Fruit fly (Drosophila melanogaster) whole organism, embryonic: Measurements from ENCODE around the gene CG6431.

Source experiments
- Aef1 ChIP-seq: fragments of 200-800 bp; sonication (Bioruptor generic); IDR thresholded peaks from 3 replicates; pipeline ENCODE4 v1.3.6; 2022; ENCODE audit warnings: missing biosample characterization, missing genetic modification characterization
- CG10543 ChIP-seq: fragments of 200-800 bp; sonication (Bioruptor generic); optimal IDR thresholded peaks from 3 replicates; lab custom pipeline; 2017; ENCODE audit warnings: missing biosample characterization, mild to moderate bottlenecking, missing genetic modification characterization, moderate library complexity
- CG10959 ChIP-seq: fragments of 200-800 bp; sonication (Bioruptor generic); IDR thresholded peaks from 2 replicates; pipeline ENCODE4 v1.3.6; 2022; ENCODE audit warnings: missing biosample characterization, missing genetic modification characterization
- CG11723 ChIP-seq: fragments of 200-800 bp; sonication (Bioruptor generic); optimal IDR thresholded peaks from 2 replicates; lab custom pipeline; 2017; ENCODE audit warnings: missing biosample characterization, mild to moderate bottlenecking, missing genetic modification characterization
- CG12744 ChIP-seq: fragments of 200-800 bp; sonication (Bioruptor generic); optimal IDR thresholded peaks from 2 replicates; lab custom pipeline; 2016; ENCODE audit warnings: missing biosample characterization, missing genetic modification characterization
- CG13123 ChIP-seq: fragments of 200-800 bp; sonication (Bioruptor generic); optimal IDR thresholded peaks from 2 replicates; lab custom pipeline; 2016; ENCODE audit warnings: missing biosample characterization, missing genetic modification characterization
- CG13424 ChIP-seq: fragments of 200-800 bp; sonication (Bioruptor generic); optimal IDR thresholded peaks from 2 replicates; lab custom pipeline; 2019; ENCODE audit warnings: missing biosample characterization, mild to moderate bottlenecking, missing genetic modification characterization, moderate library complexity
- CG14050 ChIP-seq: fragments of 200-800 bp; sonication (Bioruptor generic); IDR thresholded peaks from 3 replicates; pipeline ENCODE4 v1.3.6; 2022; ENCODE audit warnings: missing biosample characterization, missing genetic modification characterization
- CG14965 ChIP-seq: fragments of 200-800 bp; sonication (Bioruptor generic); optimal IDR thresholded peaks from 2 replicates; lab custom pipeline; 2016; ENCODE audit warnings: missing biosample characterization, missing genetic modification characterization, borderline replicate concordance
- CG17186 ChIP-seq: fragments of 200-800 bp; sonication (Bioruptor generic); optimal IDR thresholded peaks from 3 replicates; lab custom pipeline; 2017; ENCODE audit warnings: missing biosample characterization, missing genetic modification reagents, missing genetic modification characterization
- CG17328 ChIP-seq: fragments of 200-800 bp; sonication (Bioruptor generic); IDR thresholded peaks from 2 replicates; pipeline ENCODE4 v1.3.6; 2022; ENCODE audit warnings: missing biosample characterization, missing genetic modification characterization
- CG2875 ChIP-seq: fragments of 200-800 bp; sonication (Bioruptor generic); optimal IDR thresholded peaks from 2 replicates; lab custom pipeline; 2017; ENCODE audit warnings: missing biosample characterization, mild to moderate bottlenecking, missing genetic modification characterization, missing genetic modification reagents
- CG31441 ChIP-seq: fragments of 200-800 bp; sonication (Bioruptor generic); IDR thresholded peaks from 2 replicates; pipeline ENCODE4 v1.3.6; 2022; ENCODE audit warnings: missing biosample characterization, missing genetic modification characterization
- CG34224 ChIP-seq: fragments of 200-800 bp; sonication (Bioruptor generic); IDR thresholded peaks from 3 replicates; pipeline ENCODE4 v1.3.6; 2022; ENCODE audit warnings: missing biosample characterization, missing genetic modification characterization; ENCODE audit not compliant: partially characterized antibody
- CG4617 ChIP-seq: fragments of 200-800 bp; sonication (Bioruptor generic); optimal IDR thresholded peaks from 3 replicates; lab custom pipeline; 2016; ENCODE audit warnings: missing biosample characterization, missing genetic modification characterization, borderline replicate concordance
- CG5953 ChIP-seq: fragments of 200-800 bp; sonication (Bioruptor generic); IDR thresholded peaks from 2 replicates; pipeline ENCODE4 v1.3.6; 2022; ENCODE audit warnings: missing biosample characterization, missing genetic modification characterization
- CG6689 ChIP-seq: fragments of 200-800 bp; sonication (Bioruptor generic); IDR thresholded peaks from 2 replicates; pipeline ENCODE4 v1.3.6; 2022; ENCODE audit warnings: missing biosample characterization, missing genetic modification characterization
- CG6813 ChIP-seq: fragments of 200-800 bp; sonication (Bioruptor generic); optimal IDR thresholded peaks from 2 replicates; lab custom pipeline; 2017; ENCODE audit warnings: missing biosample characterization, missing genetic modification characterization, mild to moderate bottlenecking, moderate library complexity, missing genetic modification reagents
- CG7745 ChIP-seq: fragments of 200-800 bp; sonication (Bioruptor generic); optimal IDR thresholded peaks from 2 replicates; lab custom pipeline; 2018; ENCODE audit warnings: missing biosample characterization, mild to moderate bottlenecking, missing genetic modification characterization, moderate library complexity
- CG7987 ChIP-seq: fragments of 200-800 bp; sonication (Bioruptor generic); optimal IDR thresholded peaks from 2 replicates; lab custom pipeline; 2018; ENCODE audit warnings: missing biosample characterization, mild to moderate bottlenecking, missing genetic modification characterization, moderate library complexity
- CG8290 ChIP-seq, 3 experiments: fragments of 200-800 bp; sonication (Bioruptor generic); optimal IDR thresholded peaks; 2 replicates each; lab custom pipeline; 2016 to 2019; ENCODE audit warnings: missing biosample characterization in 3 of 3, missing genetic modification characterization in 3 of 3, mild to moderate bottlenecking in 2 of 3, moderate library complexity in 1 of 3
- CG8478 ChIP-seq: fragments of >200 bp; optimal IDR thresholded peaks from 2 replicates; lab custom pipeline; 2018
- CG8924 ChIP-seq: fragments of 200-800 bp; optimal IDR thresholded peaks from 3 replicates; lab custom pipeline; 2019; ENCODE audit warnings: missing biosample characterization, mild to moderate bottlenecking, missing genetic modification characterization, moderate library complexity
- H2.0 ChIP-seq: fragments of 200-800 bp; sonication (Bioruptor generic); IDR thresholded peaks from 2 replicates; pipeline ENCODE4 v1.3.6; 2022; ENCODE audit warnings: missing biosample characterization, missing genetic modification characterization
- Hr39 ChIP-seq: fragments of >200 bp; optimal IDR thresholded peaks from 2 replicates; lab custom pipeline; 2017
- MESR4 ChIP-seq: fragments of 200-800 bp; sonication (Bioruptor generic); optimal IDR thresholded peaks from 2 replicates; lab custom pipeline; 2018; ENCODE audit warnings: missing biosample characterization, mild to moderate bottlenecking, missing genetic modification characterization, moderate library complexity
- Mad ChIP-seq: fragments of 200-800 bp; sonication (Bioruptor generic); optimal IDR thresholded peaks from 2 replicates; lab custom pipeline; 2016; ENCODE audit warnings: missing biosample characterization, missing genetic modification characterization
- Rx ChIP-seq: fragments of 200-800 bp; sonication (Bioruptor generic); IDR thresholded peaks from 2 replicates; pipeline ENCODE4 v1.3.6; 2022; ENCODE audit warnings: missing biosample characterization, missing genetic modification characterization
- Sox102F ChIP-seq: fragments of 200-800 bp; sonication (Bioruptor generic); optimal IDR thresholded peaks from 2 replicates; lab custom pipeline; 2018; ENCODE audit warnings: missing biosample characterization, mild to moderate bottlenecking, missing genetic modification characterization, moderate library complexity
- bbx ChIP-seq: fragments of 200-800 bp; sonication (Bioruptor generic); IDR thresholded peaks from 2 replicates; pipeline ENCODE4 v1.3.6; 2022; ENCODE audit warnings: missing biosample characterization, missing genetic modification characterization; ENCODE audit not compliant: partially characterized antibody
- bigmax ChIP-seq: fragments of 200-800 bp; sonication (Bioruptor generic); optimal IDR thresholded peaks from 2 replicates; lab custom pipeline; 2018; ENCODE audit warnings: missing biosample characterization, mild to moderate bottlenecking, missing genetic modification characterization
- bsh ChIP-seq, 2 experiments: fragments of 200-800 bp; sonication (Bioruptor generic); optimal IDR thresholded peaks; 2 replicates each; lab custom pipeline; 2017 to 2018; ENCODE audit warnings: mild to moderate bottlenecking in 2 of 2, missing biosample characterization in 2 of 2, missing genetic modification characterization in 2 of 2, moderate library complexity in 1 of 2
- crc ChIP-seq: fragments of 200-800 bp; sonication (Bioruptor generic); optimal IDR thresholded peaks from 2 replicates; lab custom pipeline; 2016; ENCODE audit warnings: missing biosample characterization, missing genetic modification characterization
- cwo ChIP-seq: fragments of 200-800 bp; sonication (Bioruptor generic); optimal IDR thresholded peaks from 3 replicates; lab custom pipeline; 2017; ENCODE audit warnings: missing biosample characterization, missing genetic modification characterization, mild to moderate bottlenecking, moderate library complexity, missing genetic modification reagents
- disco-r ChIP-seq: fragments of 200-800 bp; sonication (Bioruptor generic); optimal IDR thresholded peaks from 2 replicates; lab custom pipeline; 2016; ENCODE audit warnings: missing biosample characterization, missing genetic modification characterization
- en ChIP-seq: fragments of 200-800 bp; sonication (Bioruptor generic); optimal IDR thresholded peaks from 2 replicates; lab custom pipeline; 2016; ENCODE audit warnings: missing biosample characterization, missing genetic modification characterization
- exex ChIP-seq: fragments of 200-800 bp; sonication (Bioruptor generic); optimal IDR thresholded peaks from 4 replicates; lab custom pipeline; 2018; ENCODE audit warnings: missing biosample characterization, mild to moderate bottlenecking, missing genetic modification characterization, moderate library complexity
- hbn ChIP-seq: fragments of 200-800 bp; sonication (Bioruptor generic); IDR thresholded peaks from 2 replicates; pipeline ENCODE4 v1.3.6; 2022; ENCODE audit warnings: missing biosample characterization, missing genetic modification characterization; ENCODE audit not compliant: partially characterized antibody
- insv ChIP-seq, 2 experiments: fragments of 200-800 bp; sonication (Bioruptor generic); optimal IDR thresholded peaks; 3 replicates each; lab custom pipeline; 2016 to 2018; ENCODE audit warnings: missing biosample characterization in 2 of 2, missing genetic modification characterization in 2 of 2
- knrl ChIP-seq: fragments of 200-800 bp; sonication (Bioruptor generic); IDR thresholded peaks from 3 replicates; pipeline ENCODE4 v1.3.6; 2022; ENCODE audit warnings: missing biosample characterization, missing genetic modification characterization; ENCODE audit not compliant: partially characterized antibody
- nerfin-1 ChIP-seq: fragments of 200-800 bp; sonication (Bioruptor generic); optimal IDR thresholded peaks from 3 replicates; lab custom pipeline; 2019; ENCODE audit warnings: missing biosample characterization, mild to moderate bottlenecking, missing genetic modification characterization, moderate library complexity
- oc ChIP-seq: fragments of 200-800 bp; sonication (Bioruptor generic); optimal IDR thresholded peaks from 2 replicates; lab custom pipeline; 2018; ENCODE audit warnings: missing biosample characterization, mild to moderate bottlenecking, missing genetic modification characterization, moderate library complexity
- pnt ChIP-seq: fragments of 200-800 bp; sonication (Bioruptor generic); optimal IDR thresholded peaks from 3 replicates; lab custom pipeline; 2016; ENCODE audit warnings: missing biosample characterization, missing genetic modification characterization
- sc ChIP-seq, 3 experiments: fragments of >200 bp in 2 of 3; fragments of 200-800 bp in 1 of 3; sonication (Bioruptor generic) in 1 of 3; optimal IDR thresholded peaks; 2 replicates in 2 of 3; 3 replicates in 1 of 3; lab custom pipeline; 2017; ENCODE audit warnings: mild to moderate bottlenecking in 1 of 3, missing biosample characterization in 1 of 3, missing genetic modification characterization in 1 of 3, missing genetic modification reagents in 1 of 3
- sqz ChIP-seq: fragments of 200-800 bp; sonication (Bioruptor generic); optimal IDR thresholded peaks from 3 replicates; lab custom pipeline; 2018; ENCODE audit warnings: missing biosample characterization, mild to moderate bottlenecking, missing genetic modification characterization
- tup ChIP-seq: fragments of 200-800 bp; sonication (Bioruptor generic); optimal IDR thresholded peaks from 2 replicates; lab custom pipeline; 2016; ENCODE audit warnings: missing biosample characterization, mild to moderate bottlenecking, missing genetic modification characterization, moderate library complexity
- wor ChIP-seq: fragments of 200-800 bp; sonication (Bioruptor generic); IDR thresholded peaks from 2 replicates; pipeline ENCODE4 v1.3.6; 2022; ENCODE audit warnings: missing biosample characterization, missing genetic modification characterization
- yki ChIP-seq: fragments of >200 bp; optimal IDR thresholded peaks from 3 replicates; lab custom pipeline; 2018

The CG6431 gene

DNA sequence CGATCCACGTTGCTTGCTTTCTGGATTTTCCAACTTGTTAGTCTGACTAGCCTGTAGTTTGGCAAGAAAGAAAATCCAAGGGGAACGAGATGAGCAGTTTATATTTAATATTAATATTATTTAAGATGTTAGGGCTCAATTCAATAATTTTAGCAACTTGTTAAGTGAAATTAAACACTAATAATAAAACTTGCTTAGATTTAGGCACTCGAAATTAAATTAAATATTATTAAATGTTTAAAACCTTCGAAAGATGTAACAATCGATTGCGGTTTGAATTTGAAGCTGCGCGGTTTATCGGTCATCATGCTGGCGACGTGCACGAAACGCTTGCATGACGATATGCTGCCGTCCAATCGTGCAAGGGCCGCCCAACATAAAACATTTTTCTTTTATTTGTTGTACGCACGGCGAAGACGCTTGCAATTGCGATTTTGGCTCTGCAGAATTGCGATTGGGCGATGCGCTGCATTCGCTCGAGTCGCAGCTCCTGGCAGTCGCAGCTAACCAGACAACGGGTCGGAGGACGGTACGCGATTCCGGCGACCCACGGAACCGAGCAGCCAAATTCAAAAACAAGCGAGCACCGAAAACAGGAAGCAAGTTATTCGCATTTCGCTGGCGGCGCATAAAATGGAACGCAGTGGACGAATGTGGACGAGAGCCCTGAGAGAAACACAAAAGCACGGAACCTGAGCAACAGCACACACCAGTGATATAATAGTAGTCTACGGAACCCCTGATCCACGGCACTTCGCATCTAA lies 13.2 kb downstream of the CG6431 start, which contains the start of the genes Vha16-5 and CG12299 (continued):
- TF ChIP-seq oc (tag; lab: Kevin White, UChicago): no peak
- TF ChIP-seq hbn (GFP tag; lab: Robert Waterston, UW): peak; percentile 63
- TF ChIP-seq CG6813 (GFP tag; lab: Kevin White, UChicago): peak; percentile 2
- TF ChIP-seq CG7987 (GFP tag; lab: Kevin White, UChicago): peak; percentile 78
- TF ChIP-seq en: peak; percentile 65
- TF ChIP-seq disco-r: peak; percentile 82
- peak; percentile 77 for TF ChIP-seq tup (GFP tag; lab: Kevin White, UChicago)
- no peak for TF ChIP-seq CG8478 (lab: Kevin White, UChicago)
- peak; percentile 87 for TF ChIP-seq Rx (GFP tag; lab: Robert Waterston, UW)
- TF ChIP-seq cwo (GFP tag; lab: Kevin White, UChicago): no peak
- TF ChIP-seq CG11723 (GFP tag; lab: Kevin White, UChicago): peak; percentile 65
- TF ChIP-seq CG2875 (GFP tag; lab: Kevin White, UChicago): peak; percentile 39
- no peak for TF ChIP-seq sc (optimal IDR thresholded peaks at IDR 0.05; lab: Kevin White, UChicago)
- TF ChIP-seq sc (GFP tag; optimal IDR thresholded peaks at IDR 0.05; lab: Kevin White, UChicago): no peak
- TF ChIP-seq CG17186: peak; percentile 61
- TF ChIP-seq bsh (GFP tag; optimal IDR thresholded peaks at IDR 0.05; lab: Kevin White, UChicago): peak in 1 of 2 experiments; percentile 80
- TF ChIP-seq insv (GFP tag; optimal IDR thresholded peaks at IDR 0.05; lab: Kevin White, UChicago): no peak
- TF ChIP-seq Hr39 (lab: Kevin White, UChicago): no peak
- TF ChIP-seq bbx (GFP tag; lab: Robert Waterston, UW): peak; percentile 89
- peak; percentile 87 for TF ChIP-seq CG14050
- TF ChIP-seq crc (GFP tag; lab: Kevin White, UChicago): no peak
- TF ChIP-seq CG13123 (GFP tag; lab: Kevin White, UChicago): peak; percentile 76
- peak; percentile 82 for TF ChIP-seq CG8924
- peak; percentile 92 for TF ChIP-seq CG13424 (tag; lab: Kevin White, UChicago)
- no peak; the same call in none of the 2 replicates for TF ChIP-seq CG31441 (GFP tag; lab: Robert Waterston, UW)
- peak; percentile 79 for TF ChIP-seq pnt (GFP tag; lab: Kevin White, UChicago)
- peak; percentile 84 for TF ChIP-seq MESR4 (GFP tag; lab: Kevin White, UChicago)
- TF ChIP-seq Aef1 (GFP tag; lab: Robert Waterston, UW): peak; percentile 92
- TF ChIP-seq CG6689: peak; percentile 78
- peak; percentile 9 for TF ChIP-seq CG14965 (GFP tag; lab: Kevin White, UChicago)
- TF ChIP-seq CG12744 (GFP tag; lab: Kevin White, UChicago): peak; percentile 69
- TF ChIP-seq CG17328: peak; percentile 93
- TF ChIP-seq H2.0 (GFP tag; lab: Robert Waterston, UW): peak; percentile 95
- TF ChIP-seq CG10543: peak; percentile 43
- TF ChIP-seq CG8290 (GFP tag; optimal IDR thresholded peaks at IDR 0.05; lab: Kevin White, UChicago): no peak
- no peak for TF ChIP-seq CG8290 (tag; optimal IDR thresholded peaks at IDR 0.05; lab: Kevin White, UChicago)
- TF ChIP-seq nerfin-1: peak; percentile 58
- no peak for TF ChIP-seq bigmax (GFP tag; lab: Kevin White, UChicago)
- peak; percentile 86 for TF ChIP-seq CG5953 (GFP tag; lab: Robert Waterston, UW)
- peak; percentile 80 for TF ChIP-seq CG34224 (GFP tag; lab: Robert Waterston, UW)
- peak; percentile 92 for TF ChIP-seq CG10959 (GFP tag; lab: Robert Waterston, UW)
- TF ChIP-seq Mad (GFP tag; lab: Kevin White, UChicago): peak; percentile 87
- no peak for TF ChIP-seq CG7745 (tag; lab: Kevin White, UChicago)
- peak; percentile 78 for TF ChIP-seq CG4617
- TF ChIP-seq Sox102F (GFP tag; lab: Kevin White, UChicago): peak; percentile 91
- TF ChIP-seq knrl: peak; percentile 88
- TF ChIP-seq wor (GFP tag; lab: Robert Waterston, UW): peak; percentile 77
- no peak for TF ChIP-seq sqz (GFP tag; lab: Kevin White, UChicago)
- no peak for TF ChIP-seq yki
- no peak for TF ChIP-seq exex
